Worm (Caenorhabditis elegans): Measurements from ENCODE around the gene F54H5.14.

The F54H5.14 gene

ce11 chrII:6588605-6589292, 36.5 kb downstream of the F54H5.14 start, which contains the start of gene icd-1:
Gene icd-1 (minus strand): TSS chrII:6588655.
- peak; percentile 72 for TF ChIP-seq F13C5.2 (tag; optimal IDR thresholded peaks at IDR 0.05)
- TF ChIP-seq hmbx-1 (tag; optimal IDR thresholded peaks at IDR 0.05) = no peak
- peak; percentile 25 for TF ChIP-seq ets-7 (tag; optimal IDR thresholded peaks at IDR 0.05)
- peak; percentile 1 for TF ChIP-seq hmg-4 (GFP tag; optimal IDR thresholded peaks at IDR 0.05)

- no peak for TF ChIP-seq ets-7 (tag; optimal IDR thresholded peaks at IDR 0.05)
- no peak for TF ChIP-seq tbx-11 (GFP tag; IDR thresholded peaks at IDR 0.05)
- no peak for TF ChIP-seq ceh-13 (GFP tag; optimal IDR thresholded peaks at IDR 0.05)
- TF ChIP-seq B0310.2 (tag; optimal IDR thresholded peaks at IDR 0.05) = no peak
These were observed 37.8 kb downstream of the F54H5.14 start, which contains the start of gene C56C10.7 for ce11 chrII:6587264-6587870. Gene C56C10.7 (minus strand): TSS chrII:6587575.

DNA sequence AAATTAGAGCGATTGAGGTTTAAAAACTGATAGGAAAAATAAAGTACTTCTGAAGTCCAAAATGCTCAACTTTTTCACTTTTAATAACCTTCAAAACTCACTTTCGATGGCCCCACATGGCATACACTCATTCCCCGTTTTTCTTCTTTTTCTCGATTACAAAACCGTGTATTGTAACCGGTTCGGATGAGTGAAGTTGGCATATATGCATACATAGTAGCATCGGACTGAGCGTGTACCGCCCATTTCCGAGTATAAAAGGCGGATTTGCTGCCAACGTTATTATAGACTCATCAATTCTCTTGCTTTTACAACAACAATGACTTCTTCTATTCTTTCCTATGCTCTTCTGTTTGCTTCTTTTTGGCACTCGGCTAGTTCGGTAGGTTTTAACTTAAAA, 42.4 kb downstream of the F54H5.14 start, which contains the start of gene C56C10.4:
C56C10.4 (plus strand) TSS at position 301 of the 400 bp plus-strand sequence.
- TF ChIP-seq ets-7 (tag; optimal IDR thresholded peaks at IDR 0.05) = no peak
- no peak for TF ChIP-seq sea-1 (GFP tag; conservative IDR thresholded peaks at IDR 0.05)
- TF ChIP-seq F13C5.2 (tag; optimal IDR thresholded peaks at IDR 0.05) = no peak
- TF ChIP-seq B0310.2 (tag; optimal IDR thresholded peaks at IDR 0.05) = no peak
- TF ChIP-seq flt-1 (GFP tag; IDR thresholded peaks at IDR 0.05) = no peak
- no peak for TF ChIP-seq tbx-37 (GFP tag; conservative IDR thresholded peaks at IDR 0.05)

DNA sequence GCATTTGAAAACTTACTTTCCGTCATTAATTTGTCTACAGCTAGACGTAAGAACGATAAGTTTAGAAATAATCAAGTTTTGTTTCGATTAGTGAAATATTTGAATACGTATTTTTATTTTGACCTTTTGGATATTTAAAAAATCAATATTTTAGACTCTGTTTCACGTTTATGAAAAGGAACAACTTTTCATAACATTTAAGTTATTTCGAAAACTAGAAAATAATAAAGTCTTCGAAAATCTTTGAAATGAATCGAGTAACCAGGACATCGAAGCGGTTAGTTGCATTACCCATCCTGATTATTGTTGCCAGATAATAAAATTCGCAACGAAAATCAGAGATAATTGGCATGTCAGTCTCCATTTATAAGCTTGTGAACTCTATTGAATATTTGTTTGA, 44.0 kb downstream of the F54H5.14 start, which contains the start of gene C56C10.6:
C56C10.6 (minus strand) TSS at position 101 of the 400 bp plus-strand sequence.
- TF ChIP-seq tra-4 (tag; optimal IDR thresholded peaks at IDR 0.05) (no peak), ama-1 (optimal IDR thresholded peaks at IDR 0.05) (no peak), tbx-37 (GFP tag; conservative IDR thresholded peaks at IDR 0.05) (no peak)

DNA sequence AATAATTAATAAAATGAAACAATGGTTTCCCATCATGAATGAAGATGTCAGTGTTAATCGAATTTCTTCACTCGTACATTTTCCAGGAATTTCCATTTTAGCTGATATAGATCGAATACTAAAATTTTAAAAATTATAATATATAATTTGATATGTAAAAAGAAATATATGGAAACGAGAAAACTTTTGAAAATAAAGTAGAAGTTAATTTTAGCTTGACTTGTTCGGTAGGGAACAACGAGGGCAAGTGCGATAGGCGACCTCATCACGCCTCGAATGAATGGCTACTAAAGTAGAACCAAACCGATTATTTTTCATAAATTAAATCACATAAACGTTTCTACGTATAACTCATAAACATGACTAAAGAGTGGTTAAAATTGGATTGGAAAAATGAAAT, 46.8 kb downstream of the F54H5.14 start, which contains the start of gene sra-31:
sra-31 (minus strand) TSS at position 101 of the 400 bp plus-strand sequence.
- TF ChIP-seq ama-1 (optimal IDR thresholded peaks at IDR 0.05) (no peak), tra-4 (tag; optimal IDR thresholded peaks at IDR 0.05) (no peak), F13C5.2 (tag; optimal IDR thresholded peaks at IDR 0.05) (no peak), hmg-4 (GFP tag; optimal IDR thresholded peaks at IDR 0.05) (no peak), tbx-11 (GFP tag; IDR thresholded peaks at IDR 0.05) (no peak), scrt-1 (GFP tag; IDR thresholded peaks at IDR 0.05) (no peak), ceh-36 (tag; optimal IDR thresholded peaks at IDR 0.05) (no peak), sea-1 (GFP tag; conservative IDR thresholded peaks at IDR 0.05) (no peak), hnd-1 (tag; optimal IDR thresholded peaks at IDR 0.05) (no peak), hmbx-1 (tag; optimal IDR thresholded peaks at IDR 0.05) (no peak), ets-7 (tag; optimal IDR thresholded peaks at IDR 0.05) (no peak), pes-1 (GFP tag; IDR thresholded peaks at IDR 0.05) (no peak), flt-1 (GFP tag; IDR thresholded peaks at IDR 0.05) (no peak), tbx-37 (GFP tag; conservative IDR thresholded peaks at IDR 0.05) (no peak), ceh-13 (GFP tag; optimal IDR thresholded peaks at IDR 0.05) (no peak), aly-1 (tag; optimal IDR thresholded peaks at IDR 0.05) (no peak), B0310.2 (tag; optimal IDR thresholded peaks at IDR 0.05) (no peak)

DNA sequence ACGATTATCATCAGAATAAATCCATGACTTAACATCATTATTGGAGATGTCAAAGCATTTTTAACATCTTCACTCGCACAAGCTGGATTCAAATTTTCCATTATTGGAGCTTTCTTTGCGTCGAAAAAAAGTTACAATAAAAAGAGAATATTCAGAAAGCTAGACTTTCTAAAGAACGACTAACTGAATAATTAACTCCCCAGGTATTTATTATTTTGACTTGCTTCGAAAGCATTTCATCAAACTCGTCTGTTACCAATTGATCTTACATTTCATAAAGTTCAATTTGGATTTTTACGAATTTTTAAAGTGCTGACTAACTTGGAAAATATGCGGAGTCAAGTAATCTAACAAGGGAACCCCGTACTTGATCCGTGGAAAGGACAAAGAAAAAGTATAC, 49.6 kb downstream of the F54H5.14 start, which contains the start of gene sra-29:
sra-29 (minus strand) TSS at position 101 of the 400 bp plus-strand sequence.
- TF ChIP-seq flt-1 (GFP tag; IDR thresholded peaks at IDR 0.05) (no peak), F13C5.2 (tag; optimal IDR thresholded peaks at IDR 0.05) (no peak), tbx-11 (GFP tag; IDR thresholded peaks at IDR 0.05) (no peak), scrt-1 (GFP tag; IDR thresholded peaks at IDR 0.05) (no peak), hmg-4 (GFP tag; optimal IDR thresholded peaks at IDR 0.05) (no peak), ets-7 (tag; optimal IDR thresholded peaks at IDR 0.05) (no peak), pes-1 (GFP tag; IDR thresholded peaks at IDR 0.05) (no peak), aly-1 (tag; optimal IDR thresholded peaks at IDR 0.05) (no peak)

- TF ChIP-seq hmg-4 (GFP tag; optimal IDR thresholded peaks at IDR 0.05) = no peak
These were observed 51.5 kb downstream of the F54H5.14 start, which contains the start of gene sra-28 for ce11 chrII:6573677-6574076. Gene sra-28 (minus strand): TSS chrII:6573777.

All from whole organism, early embryonic.